Fruit fly (Drosophila melanogaster) whole organism, embryonic: ENCODE results near the gene Orct2.

Experiments used
- Atf3 ChIP-seq: fragments of 200-800 bp; sonication (Bioruptor generic); optimal IDR thresholded peaks from 3 replicates; lab custom pipeline; 2016; ENCODE audit warnings: missing biosample characterization, missing genetic modification characterization
- CG10654 ChIP-seq: fragments of 200-800 bp; sonication (Bioruptor generic); optimal IDR thresholded peaks from 2 replicates; lab custom pipeline; 2016; ENCODE audit warnings: missing biosample characterization, missing genetic modification characterization
- CG11093 ChIP-seq: fragments of 200-800 bp; sonication (Bioruptor generic); IDR thresholded peaks from 3 replicates; pipeline ENCODE4 v1.3.6; 2022; ENCODE audit warnings: missing biosample characterization, missing genetic modification characterization
- CG12744 ChIP-seq: fragments of 200-800 bp; sonication (Bioruptor generic); optimal IDR thresholded peaks from 2 replicates; lab custom pipeline; 2016; ENCODE audit warnings: missing biosample characterization, missing genetic modification characterization
- CG12942 ChIP-seq: fragments of 200-800 bp; sonication (Bioruptor generic); optimal IDR thresholded peaks from 3 replicates; lab custom pipeline; 2016; ENCODE audit warnings: missing biosample characterization, missing genetic modification characterization
- CG14050 ChIP-seq: fragments of 200-800 bp; sonication (Bioruptor generic); IDR thresholded peaks from 3 replicates; pipeline ENCODE4 v1.3.6; 2022; ENCODE audit warnings: missing biosample characterization, missing genetic modification characterization
- CG1603 ChIP-seq: fragments of 200-800 bp; sonication (Bioruptor generic); optimal IDR thresholded peaks from 2 replicates; lab custom pipeline; 2019; ENCODE audit warnings: missing biosample characterization, mild to moderate bottlenecking, missing genetic modification characterization, moderate library complexity
- CG1647 ChIP-seq: fragments of 200-800 bp; sonication (Bioruptor generic); optimal IDR thresholded peaks from 3 replicates; lab custom pipeline; 2016; ENCODE audit warnings: missing biosample characterization, missing genetic modification characterization
- CG16863 ChIP-seq: fragments of 200-800 bp; sonication (Bioruptor generic); optimal IDR thresholded peaks from 3 replicates; lab custom pipeline; 2016; ENCODE audit warnings: missing biosample characterization, missing genetic modification characterization
- CG17359 ChIP-seq: fragments of 200-800 bp; sonication (Bioruptor generic); optimal IDR thresholded peaks from 3 replicates; lab custom pipeline; 2018; ENCODE audit warnings: missing biosample characterization, mild to moderate bottlenecking, missing genetic modification characterization, moderate library complexity
- CG2202 ChIP-seq: fragments of 200-800 bp; sonication (Bioruptor generic); optimal IDR thresholded peaks from 2 replicates; lab custom pipeline; 2018; ENCODE audit warnings: missing biosample characterization, mild to moderate bottlenecking, missing genetic modification characterization
- CG31441 ChIP-seq: fragments of 200-800 bp; sonication (Bioruptor generic); IDR thresholded peaks from 2 replicates; pipeline ENCODE4 v1.3.6; 2022; ENCODE audit warnings: missing biosample characterization, missing genetic modification characterization
- CG6791 ChIP-seq: fragments of 200-800 bp; sonication (Bioruptor generic); IDR thresholded peaks from 3 replicates; pipeline ENCODE4 v1.3.6; 2022; ENCODE audit warnings: missing biosample characterization, missing genetic modification characterization; ENCODE audit not compliant: partially characterized antibody
- CG7357 ChIP-seq: fragments of 200-800 bp; sonication (Bioruptor generic); IDR thresholded peaks from 3 replicates; pipeline ENCODE4 v1.3.6; 2022; ENCODE audit warnings: missing biosample characterization, missing genetic modification characterization
- CG7372 ChIP-seq: fragments of 200-800 bp; sonication (Bioruptor generic); IDR thresholded peaks from 2 replicates; pipeline ENCODE4 v1.3.6; 2022; ENCODE audit warnings: missing biosample characterization, missing genetic modification characterization
- CG9609 ChIP-seq: fragments of 200-800 bp; sonication (Bioruptor generic); optimal IDR thresholded peaks from 3 replicates; lab custom pipeline; 2016; ENCODE audit warnings: missing biosample characterization, missing genetic modification characterization
- CG9876 ChIP-seq: fragments of 200-800 bp; sonication (Bioruptor generic); optimal IDR thresholded peaks from 2 replicates; lab custom pipeline; 2016; ENCODE audit warnings: missing biosample characterization, missing genetic modification characterization
- Dp ChIP-seq: fragments of 200-800 bp; sonication (Bioruptor generic); optimal IDR thresholded peaks from 2 replicates; lab custom pipeline; 2018; ENCODE audit warnings: missing biosample characterization, mild to moderate bottlenecking, missing genetic modification characterization, moderate library complexity
- E2f1 ChIP-seq: fragments of 200-800 bp; sonication (Bioruptor generic); IDR thresholded peaks from 2 replicates; pipeline ENCODE4 v1.3.6; 2022; ENCODE audit warnings: missing biosample characterization, missing genetic modification characterization
- Fer2 ChIP-seq: fragments of 200-800 bp; sonication (Bioruptor generic); optimal IDR thresholded peaks from 2 replicates; lab custom pipeline; 2018; ENCODE audit warnings: missing biosample characterization, mild to moderate bottlenecking, missing genetic modification characterization, moderate library complexity
- Gug ChIP-seq: fragments of 200-800 bp; sonication (Bioruptor generic); IDR thresholded peaks from 4 replicates; pipeline ENCODE4 v1.3.6; 2022; ENCODE audit warnings: missing biosample characterization, missing genetic modification characterization
- Lpt ChIP-seq: fragments of >200 bp; optimal IDR thresholded peaks from 2 replicates; lab custom pipeline; 2018; ENCODE audit warnings: missing biosample characterization, missing genetic modification characterization
- Myb ChIP-seq: fragments of 200-800 bp; sonication (Bioruptor generic); optimal IDR thresholded peaks from 2 replicates; lab custom pipeline; 2016; ENCODE audit warnings: missing biosample characterization, missing genetic modification characterization
- NFAT ChIP-seq: fragments of 200-800 bp; sonication (Bioruptor generic); IDR thresholded peaks from 2 replicates; pipeline ENCODE4 v1.3.6; 2022; ENCODE audit warnings: missing biosample characterization, missing genetic modification characterization
- Scr ChIP-seq: fragments of 200-800 bp; sonication (Bioruptor generic); IDR thresholded peaks from 2 replicates; pipeline ENCODE4 v1.3.6; 2022; ENCODE audit warnings: missing biosample characterization, missing genetic modification characterization; ENCODE audit not compliant: partially characterized antibody
- Tbp ChIP-seq: fragments of >200 bp; optimal IDR thresholded peaks from 2 replicates; lab custom pipeline; 2018; ENCODE audit warnings: missing biosample characterization, missing genetic modification characterization
- ab ChIP-seq: fragments of 200-800 bp; sonication (Bioruptor generic); optimal IDR thresholded peaks from 2 replicates; lab custom pipeline; 2016; ENCODE audit warnings: missing biosample characterization, missing genetic modification characterization
- ase ChIP-seq: fragments of 200-800 bp; sonication (Bioruptor generic); IDR thresholded peaks from 3 replicates; pipeline ENCODE4 v1.3.6; 2022; ENCODE audit warnings: missing biosample characterization, missing genetic modification characterization
- cg ChIP-seq: fragments of 200-800 bp; sonication (Bioruptor generic); optimal IDR thresholded peaks from 3 replicates; lab custom pipeline; 2019; ENCODE audit warnings: missing biosample characterization, mild to moderate bottlenecking, missing genetic modification characterization, moderate library complexity
- chif ChIP-seq, 2 experiments: fragments of 200-800 bp; sonication (Bioruptor generic); optimal IDR thresholded peaks; 3 replicates each; lab custom pipeline; 2016; ENCODE audit warnings: missing biosample characterization in 2 of 2, missing genetic modification characterization in 2 of 2
- corto ChIP-seq: fragments of 200-800 bp; sonication (Bioruptor generic); optimal IDR thresholded peaks from 2 replicates; lab custom pipeline; 2016; ENCODE audit warnings: missing biosample characterization, mild to moderate bottlenecking, missing genetic modification characterization, moderate library complexity
- dan ChIP-seq: fragments of 200-800 bp; sonication (Bioruptor generic); IDR thresholded peaks from 2 replicates; pipeline ENCODE4 v1.3.6; 2022; ENCODE audit warnings: missing biosample characterization, missing genetic modification characterization
- dmrt11E ChIP-seq: fragments of 200-800 bp; sonication (Bioruptor generic); optimal IDR thresholded peaks from 3 replicates; lab custom pipeline; 2018; ENCODE audit warnings: missing biosample characterization, mild to moderate bottlenecking, missing genetic modification characterization, moderate library complexity
- dpn ChIP-seq, 2 experiments: fragments of 200-800 bp; sonication (Bioruptor generic); optimal IDR thresholded peaks; 3 replicates each; lab custom pipeline; 2016; ENCODE audit warnings: missing biosample characterization in 2 of 2, missing genetic modification characterization in 2 of 2
- fru ChIP-seq: fragments of >200 bp; optimal IDR thresholded peaks from 2 replicates; lab custom pipeline; 2017
- hth ChIP-seq: fragments of >200 bp; optimal IDR thresholded peaks from 2 replicates; lab custom pipeline; 2017; ENCODE audit warnings: inconsistent platforms
- kah ChIP-seq: fragments of 200-800 bp; sonication (Bioruptor generic); optimal IDR thresholded peaks from 2 replicates; lab custom pipeline; 2018; ENCODE audit warnings: missing biosample characterization, mild to moderate bottlenecking, missing genetic modification characterization
- maf-S ChIP-seq: fragments of 200-800 bp; sonication (Bioruptor generic); optimal IDR thresholded peaks from 2 replicates; lab custom pipeline; 2016; ENCODE audit warnings: missing biosample characterization, missing genetic modification characterization
- nerfin-1 ChIP-seq: fragments of 200-800 bp; sonication (Bioruptor generic); optimal IDR thresholded peaks from 3 replicates; lab custom pipeline; 2019; ENCODE audit warnings: missing biosample characterization, mild to moderate bottlenecking, missing genetic modification characterization, moderate library complexity
- nerfin-2 ChIP-seq: fragments of 200-800 bp; sonication (Bioruptor generic); IDR thresholded peaks from 2 replicates; pipeline ENCODE4 v1.3.6; 2022; ENCODE audit warnings: missing biosample characterization, missing genetic modification characterization; ENCODE audit not compliant: partially characterized antibody
- nom ChIP-seq: fragments of 200-800 bp; sonication (Bioruptor generic); optimal IDR thresholded peaks from 2 replicates; lab custom pipeline; 2017; ENCODE audit warnings: missing biosample characterization, missing genetic modification characterization, mild to moderate bottlenecking, moderate library complexity, missing genetic modification reagents
- pzg ChIP-seq: fragments of 200-800 bp; sonication (Bioruptor generic); optimal IDR thresholded peaks from 3 replicates; lab custom pipeline; 2018; ENCODE audit warnings: missing biosample characterization, mild to moderate bottlenecking, missing genetic modification characterization, moderate library complexity
- row ChIP-seq: fragments of 200-800 bp; sonication (Bioruptor generic); IDR thresholded peaks from 3 replicates; pipeline ENCODE4 v1.3.6; 2022; ENCODE audit warnings: missing biosample characterization, missing genetic modification characterization
- seq ChIP-seq: fragments of 200-800 bp; sonication (Bioruptor generic); IDR thresholded peaks from 2 replicates; pipeline ENCODE4 v1.3.6; 2022; ENCODE audit warnings: missing biosample characterization, missing genetic modification characterization
- sim ChIP-seq: fragments of 200-800 bp; sonication (Bioruptor generic); IDR thresholded peaks from 2 replicates; pipeline ENCODE4 v1.3.6; 2022; ENCODE audit warnings: missing biosample characterization, missing genetic modification characterization
- sima ChIP-seq: fragments of 200-800 bp; sonication (Bioruptor generic); optimal IDR thresholded peaks from 2 replicates; lab custom pipeline; 2016; ENCODE audit warnings: missing biosample characterization, missing genetic modification characterization
- slbo ChIP-seq: fragments of 200-800 bp; sonication (Bioruptor generic); IDR thresholded peaks from 2 replicates; pipeline ENCODE4 v1.3.6; 2022; ENCODE audit warnings: missing biosample characterization, missing genetic modification characterization
- stc ChIP-seq: fragments of 200-800 bp; sonication (Bioruptor generic); IDR thresholded peaks from 2 replicates; pipeline ENCODE4 v1.3.6; 2022; ENCODE audit warnings: missing biosample characterization, missing genetic modification characterization
- ttk ChIP-seq: fragments of 200-800 bp; sonication (Bioruptor generic); IDR thresholded peaks from 2 replicates; pipeline ENCODE4 v2.1.2; 2022; ENCODE audit warnings: missing biosample characterization, missing genetic modification characterization
- zfh1 ChIP-seq: fragments of 200-800 bp; sonication (Bioruptor generic); IDR thresholded peaks from 3 replicates; pipeline ENCODE4 v1.3.6; 2022; ENCODE audit warnings: missing biosample characterization, missing genetic modification characterization

The Orct2 gene

DNA sequence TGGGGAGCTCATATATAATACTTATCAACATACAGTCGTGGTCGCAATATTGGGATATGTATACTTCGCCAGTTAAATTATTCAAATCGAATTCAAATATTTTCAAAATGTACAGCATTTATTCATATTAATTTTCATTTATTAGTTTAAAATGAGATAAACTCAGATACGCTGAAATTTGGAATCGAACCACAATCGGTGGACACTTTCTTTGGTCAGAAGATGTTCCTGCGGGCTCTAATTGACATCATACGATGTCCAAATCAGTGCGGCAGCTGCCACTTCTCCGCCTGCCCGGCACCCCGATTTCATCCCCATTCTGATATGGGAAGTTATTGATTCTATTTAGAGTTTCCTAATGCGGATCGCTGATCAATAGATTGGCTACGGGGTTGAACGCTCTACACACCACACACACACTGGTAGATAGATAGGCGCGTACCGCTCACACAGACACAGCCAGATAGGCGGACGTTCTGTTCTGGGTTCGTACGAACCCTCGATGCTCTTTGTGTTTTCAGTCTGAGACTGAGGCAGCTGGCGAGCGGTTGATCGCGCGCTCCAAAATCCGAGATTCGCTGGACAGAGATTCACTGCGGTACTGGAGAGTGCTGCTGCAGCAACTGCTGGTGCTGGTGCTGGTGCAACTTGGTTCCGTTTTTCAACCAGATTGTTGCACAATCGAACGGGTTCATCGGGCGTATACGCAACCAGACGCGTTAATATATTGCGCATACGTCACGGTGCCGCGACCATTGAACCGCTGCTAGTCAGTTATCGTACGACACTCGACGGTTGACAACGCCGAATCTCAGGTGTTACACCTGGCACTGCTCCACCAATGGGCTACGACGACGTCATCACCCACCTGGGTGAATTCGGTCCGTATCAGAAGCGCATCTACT, 3.5 kb downstream of the Orct2 start, which contains the start of gene Orct (continued):
- peak; percentile 35; the same call in 1 of the 3 replicates for TF ChIP-seq zfh1 (GFP tag; lab: Robert Waterston, UW)
- TF ChIP-seq corto (GFP tag; lab: Kevin White, UChicago), result no peak
- no peak for TF ChIP-seq hth
- TF ChIP-seq Dp (GFP tag; lab: Kevin White, UChicago), result no peak
- peak; percentile 55 for TF ChIP-seq Myb (GFP tag; lab: Kevin White, UChicago)
- TF ChIP-seq chif (GFP tag; optimal IDR thresholded peaks at IDR 0.05; lab: Kevin White, UChicago), result peak in 1 of 2 experiments; percentile 58
- TF ChIP-seq Tbp (GFP tag; lab: Kevin White, UChicago), result no peak
- no peak for TF ChIP-seq nom (GFP tag; lab: Kevin White, UChicago)
- 0 out of 3 replicates have a peak, but pooled peaks have one; percentile 42 for TF ChIP-seq CG7357 (GFP tag; lab: Robert Waterston, UW)
- TF ChIP-seq pzg, result no peak
- TF ChIP-seq CG2202 (tag; lab: Kevin White, UChicago), result no peak
- no peak for TF ChIP-seq CG6791 (GFP tag; lab: Robert Waterston, UW)
- TF ChIP-seq CG12942, result peak; percentile 55
- peak; percentile 74 for TF ChIP-seq row
- TF ChIP-seq cg (GFP tag; lab: Kevin White, UChicago), result peak; percentile 71
- peak; percentile 37 for TF ChIP-seq CG9876
- peak; percentile 87 for TF ChIP-seq CG7372 (GFP tag; lab: Robert Waterston, UW)
- TF ChIP-seq CG31441 (GFP tag; lab: Robert Waterston, UW), result peak; percentile 73
- no peak for TF ChIP-seq fru
- peak; percentile 63; the same call in 1 of the 2 replicates for TF ChIP-seq seq (GFP tag; lab: Robert Waterston, UW)
- no peak for TF ChIP-seq nerfin-2
- 0 out of 3 replicates have a peak, but pooled peaks have one; percentile 48 for TF ChIP-seq ase
- peak; percentile 4; the same call in 1 of the 2 replicates for TF ChIP-seq sim (GFP tag; lab: Robert Waterston, UW)
- TF ChIP-seq CG17359 (tag; lab: Kevin White, UChicago), result peak; percentile 66
- TF ChIP-seq nerfin-1 (tag; lab: Kevin White, UChicago), result peak; percentile 54
- TF ChIP-seq CG1647, result peak; percentile 25
- peak; percentile 29; the same call in 1 of the 2 replicates for TF ChIP-seq stc
- TF ChIP-seq CG14050, result no peak
- TF ChIP-seq CG1603 (tag; lab: Kevin White, UChicago), result peak; percentile 69
- peak; percentile 54; the same call in 1 of the 4 replicates for TF ChIP-seq Gug (GFP tag; lab: Robert Waterston, UW)
- TF ChIP-seq Lpt (GFP tag; lab: Kevin White, UChicago), result no peak
- TF ChIP-seq kah (GFP tag; lab: Kevin White, UChicago), result peak; percentile 32
- TF ChIP-seq dmrt11E (tag; lab: Kevin White, UChicago), result peak; percentile 42
- TF ChIP-seq ab (GFP tag; lab: Kevin White, UChicago), result peak; percentile 15
- TF ChIP-seq CG12744, result peak; percentile 32
- no peak; the same call in 1 of the 2 replicates for TF ChIP-seq ttk
- TF ChIP-seq dpn (GFP tag; optimal IDR thresholded peaks at IDR 0.05; lab: Kevin White, UChicago), result peak; percentile 52 to 69
- peak; percentile 48 for TF ChIP-seq maf-S (GFP tag; lab: Kevin White, UChicago)
- TF ChIP-seq Scr (GFP tag; lab: Robert Waterston, UW), result no peak
- TF ChIP-seq NFAT, result peak; percentile 49
- TF ChIP-seq E2f1, result peak; percentile 59
- TF ChIP-seq dan (GFP tag; lab: Robert Waterston, UW), result no peak
- TF ChIP-seq sima (GFP tag; lab: Kevin White, UChicago), result no peak
- peak; percentile 53 for TF ChIP-seq CG9609
- no peak for TF ChIP-seq CG11093 (GFP tag; lab: Robert Waterston, UW)
- peak; percentile 34 for TF ChIP-seq Fer2 (tag; lab: Kevin White, UChicago)
- peak; percentile 27 for TF ChIP-seq CG10654 (GFP tag; lab: Kevin White, UChicago)
- peak; percentile 50 for TF ChIP-seq CG16863 (GFP tag; lab: Kevin White, UChicago)
- peak; percentile 43 for TF ChIP-seq Atf3
- peak; percentile 84 for TF ChIP-seq slbo
